Worm (Caenorhabditis elegans): Measurements from ENCODE around the gene F35F10.5.

Gene F35F10.5

ce11 chrV:3259168-3259622 is 25.5 kb upstream of the F35F10.5 start, which contains the start of gene T28A11.16:
TSS of gene T28A11.16 (minus strand) at chrV:3259218.
- no peak for TF ChIP-seq flt-1 (GFP tag; IDR thresholded peaks at IDR 0.05)
- TF ChIP-seq ztf-29 (GFP tag; IDR thresholded peaks at IDR 0.05), result no peak
- no peak for TF ChIP-seq T22C8.4 (GFP tag; IDR thresholded peaks at IDR 0.05)
- no peak for TF ChIP-seq tab-1 (GFP tag; IDR thresholded peaks at IDR 0.05)
- no peak for TF ChIP-seq med-1 (GFP tag; optimal IDR thresholded peaks at IDR 0.05; ENCODE audit: insufficient read depth)
- TF ChIP-seq ref-1 (GFP tag; conservative IDR thresholded peaks at IDR 0.05), result no peak

ce11 chrV:3260075-3260474 is 24.7 kb upstream of the F35F10.5 start, which contains the start of gene srbc-5:
TSS of gene srbc-5 (plus strand) at chrV:3260375.
- no peak for TF ChIP-seq T22C8.4 (GFP tag; IDR thresholded peaks at IDR 0.05)
- TF ChIP-seq ref-1 (GFP tag; conservative IDR thresholded peaks at IDR 0.05), result no peak
- TF ChIP-seq ztf-23 (GFP tag; IDR thresholded peaks at IDR 0.05), result no peak
- TF ChIP-seq ztf-29 (GFP tag; IDR thresholded peaks at IDR 0.05), result no peak
- TF ChIP-seq med-1 (GFP tag; optimal IDR thresholded peaks at IDR 0.05; ENCODE audit: insufficient read depth), result no peak
- TF ChIP-seq cog-1 (tag; optimal IDR thresholded peaks at IDR 0.05), result no peak
- no peak for TF ChIP-seq klf-2 (GFP tag; conservative IDR thresholded peaks at IDR 0.05)
- no peak for TF ChIP-seq tab-1 (GFP tag; IDR thresholded peaks at IDR 0.05)
- TF ChIP-seq flt-1 (GFP tag; IDR thresholded peaks at IDR 0.05), result no peak

- no peak for TF ChIP-seq ztf-23 (GFP tag; IDR thresholded peaks at IDR 0.05)
- TF ChIP-seq med-1 (GFP tag; optimal IDR thresholded peaks at IDR 0.05; ENCODE audit: insufficient read depth), result no peak
- no peak for TF ChIP-seq cog-1 (tag; optimal IDR thresholded peaks at IDR 0.05)
- TF ChIP-seq klf-2 (GFP tag; conservative IDR thresholded peaks at IDR 0.05), result no peak
These were observed 18.5 kb upstream of the F35F10.5 start, which contains the start of gene T28A11.17 for ce11 chrV:3266189-3266588. TSS of gene T28A11.17 (minus strand) at chrV:3266289.

ce11 chrV:3267950-3268349 is 16.8 kb upstream of the F35F10.5 start, which contains the start of gene T28A11.18:
TSS of gene T28A11.18 (minus strand) at chrV:3268050.
- no peak for TF ChIP-seq tab-1 (GFP tag; IDR thresholded peaks at IDR 0.05)
- no peak for TF ChIP-seq ztf-29 (GFP tag; IDR thresholded peaks at IDR 0.05)

ce11 chrV:3269407-3269806 is 15.3 kb upstream of the F35F10.5 start, which contains the start of gene T28A11.19:
TSS of gene T28A11.19 (minus strand) at chrV:3269514.
- TF ChIP-seq med-1 (GFP tag; optimal IDR thresholded peaks at IDR 0.05; ENCODE audit: insufficient read depth) (no peak), ztf-23 (GFP tag; IDR thresholded peaks at IDR 0.05) (no peak), cog-1 (tag; optimal IDR thresholded peaks at IDR 0.05) (no peak), flt-1 (GFP tag; IDR thresholded peaks at IDR 0.05) (no peak), ref-1 (GFP tag; conservative IDR thresholded peaks at IDR 0.05) (no peak), klf-2 (GFP tag; conservative IDR thresholded peaks at IDR 0.05) (no peak)

- TF ChIP-seq tab-1 (GFP tag; IDR thresholded peaks at IDR 0.05) (no peak), med-1 (GFP tag; optimal IDR thresholded peaks at IDR 0.05; ENCODE audit: insufficient read depth) (no peak), cog-1 (tag; optimal IDR thresholded peaks at IDR 0.05) (no peak), T22C8.4 (GFP tag; IDR thresholded peaks at IDR 0.05) (no peak), ref-1 (GFP tag; conservative IDR thresholded peaks at IDR 0.05) (no peak), flt-1 (GFP tag; IDR thresholded peaks at IDR 0.05) (no peak), ztf-23 (GFP tag; IDR thresholded peaks at IDR 0.05) (no peak), ztf-29 (GFP tag; IDR thresholded peaks at IDR 0.05) (no peak), klf-2 (GFP tag; conservative IDR thresholded peaks at IDR 0.05) (no peak)
These were observed 11.6 kb upstream of the F35F10.5 start, which contains the start of gene T28A11.20 for ce11 chrV:3273156-3273555. TSS of gene T28A11.20 (minus strand) at chrV:3273256.

ce11 chrV:3273577-3274100 is 11.1 kb upstream of the F35F10.5 start, which contains the start of gene T28A11.4:
TSS of gene T28A11.4 (plus strand) at chrV:3274050.
- TF ChIP-seq klf-2 (GFP tag; conservative IDR thresholded peaks at IDR 0.05), result no peak
- no peak for TF ChIP-seq ref-1 (GFP tag; conservative IDR thresholded peaks at IDR 0.05)
- TF ChIP-seq ztf-23 (GFP tag; IDR thresholded peaks at IDR 0.05), result no peak
- TF ChIP-seq tab-1 (GFP tag; IDR thresholded peaks at IDR 0.05), result no peak
- no peak for TF ChIP-seq T22C8.4 (GFP tag; IDR thresholded peaks at IDR 0.05)
- no peak for TF ChIP-seq med-1 (GFP tag; optimal IDR thresholded peaks at IDR 0.05; ENCODE audit: insufficient read depth)
- no peak for TF ChIP-seq cog-1 (tag; optimal IDR thresholded peaks at IDR 0.05)
- no peak for TF ChIP-seq ztf-29 (GFP tag; IDR thresholded peaks at IDR 0.05)
- no peak for TF ChIP-seq flt-1 (GFP tag; IDR thresholded peaks at IDR 0.05)

- TF ChIP-seq med-1 (GFP tag; optimal IDR thresholded peaks at IDR 0.05; ENCODE audit: insufficient read depth) (no peak), tab-1 (GFP tag; IDR thresholded peaks at IDR 0.05) (no peak), klf-2 (GFP tag; conservative IDR thresholded peaks at IDR 0.05) (no peak)
These were observed 9.7 kb upstream of the F35F10.5 start, which contains the start of gene T28A11.3 for ce11 chrV:3275033-3275432. TSS of gene T28A11.3 (plus strand) at chrV:3275333.

- TF ChIP-seq med-1 (GFP tag; optimal IDR thresholded peaks at IDR 0.05; ENCODE audit: insufficient read depth), result no peak
- TF ChIP-seq klf-2 (GFP tag; conservative IDR thresholded peaks at IDR 0.05), result no peak
- TF ChIP-seq ref-1 (GFP tag; conservative IDR thresholded peaks at IDR 0.05), result no peak
These were observed 8.5 kb upstream of the F35F10.5 start for ce11 chrV:3276184-3276583.

- TF ChIP-seq T22C8.4 (GFP tag; IDR thresholded peaks at IDR 0.05) (no peak), ref-1 (GFP tag; conservative IDR thresholded peaks at IDR 0.05) (no peak), med-1 (GFP tag; optimal IDR thresholded peaks at IDR 0.05; ENCODE audit: insufficient read depth) (no peak), ztf-29 (GFP tag; IDR thresholded peaks at IDR 0.05) (no peak), flt-1 (GFP tag; IDR thresholded peaks at IDR 0.05) (no peak), tab-1 (GFP tag; IDR thresholded peaks at IDR 0.05) (no peak), klf-2 (GFP tag; conservative IDR thresholded peaks at IDR 0.05) (no peak), cog-1 (tag; optimal IDR thresholded peaks at IDR 0.05) (no peak), ztf-23 (GFP tag; IDR thresholded peaks at IDR 0.05) (no peak)
These were observed 6.6 kb upstream of the F35F10.5 start, which contains the start of gene fbxa-64 for ce11 chrV:3278101-3278639. TSS of gene fbxa-64 (minus strand) at chrV:3278151.

Measured in whole organism, midembryonic.